Worm (Caenorhabditis elegans): ENCODE measurements around the gene acp-2.

DNA sequence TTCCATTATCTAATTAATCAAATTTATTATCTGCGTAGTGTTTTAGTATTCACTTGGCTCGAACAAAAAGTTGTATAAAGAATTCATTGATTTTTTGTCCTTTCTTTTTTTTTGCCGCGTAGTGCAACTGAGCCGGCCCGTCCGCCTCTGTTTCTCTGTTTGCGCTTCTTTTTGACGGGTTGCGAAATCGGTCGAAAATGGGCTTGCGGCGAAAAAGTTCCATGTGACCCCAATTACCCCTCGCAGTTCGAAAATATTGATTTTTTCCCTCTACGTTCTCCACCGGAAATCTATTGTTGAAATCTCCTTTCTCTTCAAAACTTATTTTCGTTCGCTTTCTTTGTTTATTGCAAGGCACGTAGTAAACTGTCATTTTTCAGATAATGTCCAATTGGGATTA lies 25.6 kb upstream of the acp-2 start, which contains the start of gene zyg-9:
- TF ChIP-seq snpc-4 (GFP tag; optimal IDR thresholded peaks at IDR 0.05) (no peak), snpc-4 (tag; optimal IDR thresholded peaks at IDR 0.05) (no peak), nhr-80 (tag; optimal IDR thresholded peaks at IDR 0.05) (no peak), T26A5.8 (tag; optimal IDR thresholded peaks at IDR 0.05) (no peak), rcor-1 (GFP tag; IDR thresholded peaks at IDR 0.05) (no peak), B0019.2 (GFP tag; conservative IDR thresholded peaks at IDR 0.05) (no peak), dpff-1 (tag; optimal IDR thresholded peaks at IDR 0.05) (no peak), ceh-91 (GFP tag; IDR thresholded peaks at IDR 0.05) (no peak), pha-4 (tag; optimal IDR thresholded peaks at IDR 0.05) (no peak), egl-18 (GFP tag; IDR thresholded peaks at IDR 0.05) (no peak), F55B11.4 (tag; optimal IDR thresholded peaks at IDR 0.05; ENCODE audit: borderline replicate concordance, insufficient read depth) (no peak), rec-8 (tag; optimal IDR thresholded peaks at IDR 0.05) (no peak), ama-1 (optimal IDR thresholded peaks at IDR 0.05) (no peak), ama-1 (GFP tag; optimal IDR thresholded peaks at IDR 0.05) (no peak)
